Worm (Caenorhabditis elegans) whole organism, L3 larva: ENCODE results near the gene F15B9.6.

Experiments
- R02D3.7 ChIP-seq: fragments of 150-350 bp; optimal IDR thresholded peaks from 2 replicates; lab custom pipeline; 2014; ENCODE audit warnings: missing biosample characterization, missing genetic modification characterization
- ZK546.5 ChIP-seq: sonication (generic microtip); optimal IDR thresholded peaks from 2 replicates; lab custom pipeline; 2017; ENCODE audit warnings: missing biosample characterization, missing genetic modification characterization
- aly-2 ChIP-seq: fragments of 150-350 bp; optimal IDR thresholded peaks from 2 replicates; lab custom pipeline; 2014; ENCODE audit warnings: missing biosample characterization, missing genetic modification characterization
- ama-1 ChIP-seq: fragments of 150-350 bp; optimal IDR thresholded peaks from 2 replicates; lab custom pipeline; 2018
- ceh-16 ChIP-seq: sonication (generic microtip); optimal IDR thresholded peaks from 2 replicates; lab custom pipeline; 2017; ENCODE audit warnings: missing biosample characterization, missing genetic modification characterization
- ceh-28 ChIP-seq: fragments of 150-350 bp; optimal IDR thresholded peaks from 2 replicates; lab custom pipeline; 2014; ENCODE audit warnings: missing biosample characterization, missing genetic modification reagents, missing genetic modification characterization
- ceh-82 ChIP-seq: fragments of 150-350 bp; optimal IDR thresholded peaks from 2 replicates; lab custom pipeline; 2014; ENCODE audit warnings: missing biosample characterization, missing genetic modification characterization
- ceh-9 ChIP-seq: sonication (generic microtip); optimal IDR thresholded peaks from 2 replicates; lab custom pipeline; 2018; ENCODE audit warnings: missing biosample characterization, missing genetic modification characterization
- egl-27 ChIP-seq: sonication (generic microtip); optimal IDR thresholded peaks from 4 replicates; lab custom pipeline; 2017; ENCODE audit warnings: missing biosample characterization, missing genetic modification reagents, missing genetic modification characterization
- egl-5 ChIP-seq: fragments of 150-350 bp; optimal IDR thresholded peaks from 2 replicates; lab custom pipeline; 2017; ENCODE audit warnings: missing biosample characterization, missing genetic modification reagents, missing genetic modification characterization, inconsistent platforms
- elt-1 ChIP-seq: fragments of 150-350 bp; optimal IDR thresholded peaks from 2 replicates; lab custom pipeline; 2014; ENCODE audit warnings: missing biosample characterization, missing genetic modification characterization
- elt-2 ChIP-seq: sonication (generic microtip); optimal IDR thresholded peaks from 2 replicates; lab custom pipeline; 2016; ENCODE audit warnings: missing genetic modification reagents, mild to moderate bottlenecking, missing genetic modification characterization, missing compliant biosample characterization
- elt-3 ChIP-seq, 3 experiments: fragments of 150-350 bp in 1 of 3; sonication (generic microtip) in 2 of 3; optimal IDR thresholded peaks; 2 replicates in 2 of 3; 4 replicates in 1 of 3; lab custom pipeline; 2014 to 2017; ENCODE audit warnings: missing biosample characterization in 3 of 3, missing genetic modification characterization in 3 of 3
- eor-1 ChIP-seq, 2 experiments: fragments of 150-350 bp; optimal IDR thresholded peaks; 2 replicates each; lab custom pipeline; 2014 to 2018; ENCODE audit warnings: missing biosample characterization in 2 of 2, missing genetic modification characterization in 2 of 2
- fkh-10 ChIP-seq: sonication (generic microtip); optimal IDR thresholded peaks from 2 replicates; lab custom pipeline; 2017; ENCODE audit warnings: missing biosample characterization, missing genetic modification reagents, missing genetic modification characterization
- fkh-2 ChIP-seq: fragments of 150-350 bp; optimal IDR thresholded peaks from 2 replicates; lab custom pipeline; 2014; ENCODE audit warnings: missing biosample characterization, missing genetic modification reagents, missing genetic modification characterization
- fos-1 ChIP-seq: fragments of 150-350 bp; optimal IDR thresholded peaks from 2 replicates; lab custom pipeline; 2014; ENCODE audit warnings: missing biosample characterization, missing genetic modification characterization
- hmg-11 ChIP-seq: sonication (generic microtip); optimal IDR thresholded peaks from 2 replicates; lab custom pipeline; 2016; ENCODE audit warnings: missing genetic modification characterization, missing compliant biosample characterization
- jun-1 ChIP-seq: fragments of 150-350 bp; optimal IDR thresholded peaks from 2 replicates; lab custom pipeline; 2014; ENCODE audit warnings: missing biosample characterization, missing genetic modification reagents, missing genetic modification characterization
- lin-15B ChIP-seq: fragments of 150-350 bp; optimal IDR thresholded peaks from 2 replicates; lab custom pipeline; 2014; ENCODE audit warnings: missing biosample characterization, missing genetic modification characterization
- lin-39 ChIP-seq: fragments of 150-350 bp; optimal IDR thresholded peaks from 2 replicates; lab custom pipeline; 2018; ENCODE audit warnings: missing biosample characterization, missing genetic modification reagents, missing genetic modification characterization
- lsy-12 ChIP-seq: sonication (generic microtip); optimal IDR thresholded peaks from 2 replicates; lab custom pipeline; 2016; ENCODE audit warnings: mild to moderate bottlenecking, missing genetic modification characterization, missing compliant biosample characterization
- mdl-1 ChIP-seq: fragments of 150-350 bp; optimal IDR thresholded peaks from 2 replicates; lab custom pipeline; 2014; ENCODE audit warnings: missing biosample characterization, missing genetic modification characterization
- mml-1 ChIP-seq: fragments of 150-350 bp; sonication (generic microtip); optimal IDR thresholded peaks from 3 replicates; lab custom pipeline; 2014; ENCODE audit warnings: missing biosample characterization, missing genetic modification characterization
- nfya-1 ChIP-seq: sonication (generic microtip); optimal IDR thresholded peaks from 2 replicates; lab custom pipeline; 2017; ENCODE audit warnings: missing genetic modification characterization, mild to moderate bottlenecking, missing compliant biosample characterization, antibody characterized with exemption, moderate library complexity; ENCODE audit not compliant: insufficient read depth
- nhr-11 ChIP-seq: fragments of 150-350 bp; optimal IDR thresholded peaks from 2 replicates; lab custom pipeline; 2014; ENCODE audit warnings: missing biosample characterization, missing genetic modification characterization
- nhr-23 ChIP-seq: fragments of 150-350 bp; optimal IDR thresholded peaks from 2 replicates; lab custom pipeline; 2014; ENCODE audit warnings: missing biosample characterization, missing genetic modification reagents, missing genetic modification characterization
- nhr-25 ChIP-seq: sonication (generic microtip); optimal IDR thresholded peaks from 2 replicates; lab custom pipeline; 2017; ENCODE audit warnings: missing biosample characterization, missing genetic modification characterization
- nhr-43 ChIP-seq: sonication (generic microtip); optimal IDR thresholded peaks from 2 replicates; lab custom pipeline; 2016; ENCODE audit warnings: mild to moderate bottlenecking, missing genetic modification characterization, missing compliant biosample characterization; ENCODE audit not compliant: poor library complexity, severe bottlenecking
- nhr-76 ChIP-seq: fragments of 150-350 bp; sonication (generic microtip); optimal IDR thresholded peaks from 5 replicates; lab custom pipeline; 2014; ENCODE audit warnings: missing biosample characterization, missing genetic modification characterization
- nhr-77 ChIP-seq: fragments of 150-350 bp; optimal IDR thresholded peaks from 2 replicates; lab custom pipeline; 2014; ENCODE audit warnings: missing biosample characterization, missing genetic modification characterization
- pha-4 ChIP-seq: fragments of 150-350 bp; optimal IDR thresholded peaks from 2 replicates; lab custom pipeline; 2014; ENCODE audit warnings: missing biosample characterization, missing genetic modification reagents, missing genetic modification characterization
- pqm-1 ChIP-seq: fragments of 150-350 bp; optimal IDR thresholded peaks from 2 replicates; lab custom pipeline; 2017; ENCODE audit warnings: missing biosample characterization, missing genetic modification characterization, inconsistent platforms
- snpc-4 ChIP-seq: fragments of 150-350 bp; optimal IDR thresholded peaks from 2 replicates; lab custom pipeline; 2014; ENCODE audit warnings: missing biosample characterization, missing genetic modification characterization
- tbx-2 ChIP-seq: sonication (generic microtip); optimal IDR thresholded peaks from 2 replicates; lab custom pipeline; 2016; ENCODE audit warnings: mild to moderate bottlenecking, missing genetic modification characterization, missing compliant biosample characterization
- unc-62 ChIP-seq: fragments of 150-350 bp; sonication (generic microtip); optimal IDR thresholded peaks from 4 replicates; lab custom pipeline; 2014; ENCODE audit warnings: missing biosample characterization, missing genetic modification reagents, missing genetic modification characterization
- ztf-4 ChIP-seq: fragments of 150-350 bp; optimal IDR thresholded peaks from 2 replicates; lab custom pipeline; 2014; ENCODE audit warnings: missing biosample characterization, missing genetic modification characterization

The F15B9.6 gene

ce11 chrV:13013844-13014243 lies at the start of gene F15B9.6:
F15B9.6 (plus strand) TSS chrV:13014144.
- TF ChIP-seq elt-1 (tag; lab: Kevin White, UChicago), result no peak
- no peak for TF ChIP-seq hmg-11 (tag; lab: Kevin White, UChicago)
- no peak for TF ChIP-seq elt-3 (tag; optimal IDR thresholded peaks at IDR 0.05; lab: Kevin White, UChicago)
- TF ChIP-seq nhr-11 (tag; lab: Kevin White, UChicago), result no peak

- TF ChIP-seq mml-1 (tag; lab: Kevin White, UChicago), result no peak
- no peak for TF ChIP-seq nhr-76 (tag; lab: Kevin White, UChicago)
- TF ChIP-seq ZK546.5 (tag; lab: Kevin White, UChicago), result no peak
- no peak for TF ChIP-seq jun-1 (tag; lab: Kevin White, UChicago)
- no peak for TF ChIP-seq eor-1 (tag; optimal IDR thresholded peaks at IDR 0.05; lab: Kevin White, UChicago)
- TF ChIP-seq ceh-16 (tag; lab: Kevin White, UChicago), result no peak
- TF ChIP-seq ama-1 (lab: Kevin White, UChicago), result no peak
- TF ChIP-seq ceh-28 (tag; lab: Kevin White, UChicago), result no peak
- TF ChIP-seq lin-39, result no peak
- TF ChIP-seq mdl-1 (tag; lab: Kevin White, UChicago), result no peak
- no peak for TF ChIP-seq egl-5 (tag; lab: Kevin White, UChicago)
- TF ChIP-seq lin-15B (tag; lab: Kevin White, UChicago), result no peak
- TF ChIP-seq lsy-12, result no peak
- TF ChIP-seq R02D3.7, result no peak
Observed at ce11 chrV:12967110-12967509, 46.8 kb upstream of the F15B9.6 start, which contains the start of gene R186.3. R186.3 (minus strand) TSS chrV:12967210.

- TF ChIP-seq tbx-2 (tag; lab: Kevin White, UChicago), result peak; percentile 5
- peak; percentile 75 for TF ChIP-seq lin-15B (tag; lab: Kevin White, UChicago)
- peak; percentile 2 for TF ChIP-seq pqm-1
- peak; percentile 58 for TF ChIP-seq lsy-12
- TF ChIP-seq snpc-4 (tag; lab: Kevin White, UChicago), result peak; percentile 24
- peak; percentile 65 for TF ChIP-seq elt-2 (tag; lab: Kevin White, UChicago)
- TF ChIP-seq nhr-25 (tag; lab: Kevin White, UChicago), result peak; percentile 23
- TF ChIP-seq pha-4 (tag; lab: Kevin White, UChicago), result peak; percentile 40
- peak; percentile 66 for TF ChIP-seq nfya-1 (tag; lab: Kevin White, UChicago)
- peak; percentile 19 for TF ChIP-seq nhr-43 (tag; lab: Kevin White, UChicago)
- TF ChIP-seq hmg-11 (tag; lab: Kevin White, UChicago), result peak; percentile 68
Observed at ce11 chrV:12967925-12968327, 46.0 kb upstream of the F15B9.6 start, which contains the start of gene R186.8. R186.8 (minus strand) TSS chrV:12967982.

ce11 chrV:12968555-12968954 lies 45.4 kb upstream of the F15B9.6 start, which contains the start of gene lin-46:
lin-46 (plus strand) TSS chrV:12968855.
- no peak for TF ChIP-seq lin-15B (tag; lab: Kevin White, UChicago)
- TF ChIP-seq nhr-25 (tag; lab: Kevin White, UChicago), result peak; percentile 67
- TF ChIP-seq, all 47 proteins: peak for 1

- TF ChIP-seq hmg-11 (tag; lab: Kevin White, UChicago) (peak; percentile 48), ceh-9 (no peak), nhr-23 (tag; lab: Kevin White, UChicago) (no peak), fos-1 (no peak), lin-15B (tag; lab: Kevin White, UChicago) (peak; percentile 35), ceh-82 (tag; lab: Kevin White, UChicago) (no peak), pha-4 (tag; lab: Kevin White, UChicago) (peak; percentile 59), elt-3 (tag; optimal IDR thresholded peaks at IDR 0.05; lab: Kevin White, UChicago) (no peak), nfya-1 (tag; lab: Kevin White, UChicago) (peak; percentile 45)
Observed at ce11 chrV:12970575-12971160, 43.3 kb upstream of the F15B9.6 start, which contains the start of gene pnn-1. pnn-1 (plus strand) TSS chrV:12971110.

- no peak for TF ChIP-seq nhr-77 (tag; lab: Kevin White, UChicago)
- TF ChIP-seq fkh-2 (tag; lab: Kevin White, UChicago), result no peak
- no peak for TF ChIP-seq nhr-23 (tag; lab: Kevin White, UChicago)
- no peak for TF ChIP-seq fkh-10 (GFP tag; lab: Kevin White, UChicago)
- TF ChIP-seq egl-27 (tag; lab: Kevin White, UChicago), result no peak
- TF ChIP-seq aly-2 (tag; lab: Kevin White, UChicago), result no peak
- TF ChIP-seq snpc-4 (tag; lab: Kevin White, UChicago), result no peak
- TF ChIP-seq unc-62 (GFP tag; lab: Kevin White, UChicago), result no peak
- TF ChIP-seq hmg-11 (tag; lab: Kevin White, UChicago), result no peak
- no peak for TF ChIP-seq ztf-4
- no peak for TF ChIP-seq jun-1 (tag; lab: Kevin White, UChicago)
- TF ChIP-seq nhr-11 (tag; lab: Kevin White, UChicago), result no peak
Observed at ce11 chrV:12974047-12974446, 39.9 kb upstream of the F15B9.6 start.
